Fruit fly (Drosophila melanogaster) whole organism, embryonic: ENCODE data around the gene comm.
A peak's percentile ranks its signal among the peaks of the same experiment; 100 is the strongest.

Experiments used
- ATbp ChIP-seq: fragments of 200-800 bp; sonication (Bioruptor generic); optimal IDR thresholded peaks from 2 replicates; lab custom pipeline; 2017; ENCODE audit warnings: missing biosample characterization, mild to moderate bottlenecking, missing genetic modification characterization, missing genetic modification reagents
- Ada2b ChIP-seq: fragments of 200-800 bp; sonication (Bioruptor generic); IDR thresholded peaks from 2 replicates; pipeline ENCODE4 v1.3.6; 2022; ENCODE audit warnings: missing biosample characterization, missing genetic modification characterization
- Atf6 ChIP-seq: fragments of 200-800 bp; sonication (Bioruptor generic); IDR thresholded peaks from 2 replicates; pipeline ENCODE4 v1.3.6; 2022; ENCODE audit warnings: missing biosample characterization, missing genetic modification characterization
- CG12071 ChIP-seq: fragments of 200-800 bp; sonication (Bioruptor generic); optimal IDR thresholded peaks from 3 replicates; lab custom pipeline; 2018; ENCODE audit warnings: missing biosample characterization, mild to moderate bottlenecking, missing genetic modification characterization
- CG12769 ChIP-seq: fragments of 200-800 bp; sonication (Bioruptor generic); optimal IDR thresholded peaks from 2 replicates; lab custom pipeline; 2019; ENCODE audit warnings: missing biosample characterization, mild to moderate bottlenecking, missing genetic modification characterization, moderate library complexity
- CG15011 ChIP-seq: fragments of 200-800 bp; sonication (Bioruptor generic); optimal IDR thresholded peaks from 3 replicates; lab custom pipeline; 2018; ENCODE audit warnings: missing biosample characterization, mild to moderate bottlenecking, missing genetic modification characterization
- CG15601 ChIP-seq: fragments of 200-800 bp; sonication (Bioruptor generic); optimal IDR thresholded peaks from 3 replicates; lab custom pipeline; 2019; ENCODE audit warnings: missing biosample characterization, mild to moderate bottlenecking, missing genetic modification characterization, moderate library complexity
- CG17186 ChIP-seq: fragments of 200-800 bp; sonication (Bioruptor generic); optimal IDR thresholded peaks from 3 replicates; lab custom pipeline; 2017; ENCODE audit warnings: missing biosample characterization, missing genetic modification reagents, missing genetic modification characterization
- CG2202 ChIP-seq: fragments of 200-800 bp; sonication (Bioruptor generic); optimal IDR thresholded peaks from 2 replicates; lab custom pipeline; 2018; ENCODE audit warnings: missing biosample characterization, mild to moderate bottlenecking, missing genetic modification characterization
- CG32772 ChIP-seq: fragments of 200-800 bp; sonication (Bioruptor generic); IDR thresholded peaks from 2 replicates; pipeline ENCODE4 v1.3.6; 2022; ENCODE audit warnings: missing biosample characterization, missing genetic modification characterization
- CG33213 ChIP-seq: fragments of 200-800 bp; sonication (Bioruptor generic); optimal IDR thresholded peaks from 3 replicates; lab custom pipeline; 2016; ENCODE audit warnings: missing biosample characterization, missing genetic modification characterization
- CG43689 ChIP-seq: fragments of 200-800 bp; sonication (Bioruptor generic); IDR thresholded peaks from 2 replicates; pipeline ENCODE4 v1.3.6; 2022; ENCODE audit warnings: missing biosample characterization, missing genetic modification characterization
- CG6813 ChIP-seq: fragments of 200-800 bp; sonication (Bioruptor generic); optimal IDR thresholded peaks from 2 replicates; lab custom pipeline; 2017; ENCODE audit warnings: missing biosample characterization, missing genetic modification characterization, mild to moderate bottlenecking, moderate library complexity, missing genetic modification reagents
- CG7372 ChIP-seq: fragments of 200-800 bp; sonication (Bioruptor generic); IDR thresholded peaks from 2 replicates; pipeline ENCODE4 v1.3.6; 2022; ENCODE audit warnings: missing biosample characterization, missing genetic modification characterization
- CG7786 ChIP-seq: fragments of 200-800 bp; sonication (Bioruptor generic); optimal IDR thresholded peaks from 2 replicates; lab custom pipeline; 2016; ENCODE audit warnings: missing biosample characterization, missing genetic modification characterization
- CG8359 ChIP-seq: fragments of 200-800 bp; sonication (Bioruptor generic); optimal IDR thresholded peaks from 2 replicates; lab custom pipeline; 2017; ENCODE audit warnings: missing biosample characterization, mild to moderate bottlenecking, missing genetic modification characterization, borderline replicate concordance
- CG8765 ChIP-seq: fragments of 200-800 bp; sonication (Bioruptor generic); IDR thresholded peaks from 2 replicates; pipeline ENCODE4 v1.3.6; 2022; ENCODE audit warnings: missing biosample characterization, missing genetic modification characterization
- CG8924 ChIP-seq: fragments of 200-800 bp; optimal IDR thresholded peaks from 3 replicates; lab custom pipeline; 2019; ENCODE audit warnings: missing biosample characterization, mild to moderate bottlenecking, missing genetic modification characterization, moderate library complexity
- Elba2 ChIP-seq: fragments of 200-800 bp; sonication (Bioruptor generic); optimal IDR thresholded peaks from 3 replicates; lab custom pipeline; 2016; ENCODE audit warnings: missing biosample characterization, missing genetic modification characterization
- Hsf ChIP-seq: fragments of 200-800 bp; sonication (Bioruptor generic); optimal IDR thresholded peaks from 3 replicates; lab custom pipeline; 2016; ENCODE audit warnings: missing biosample characterization, missing genetic modification characterization
- Lim3 ChIP-seq: fragments of 200-800 bp; sonication (Bioruptor generic); IDR thresholded peaks from 2 replicates; pipeline ENCODE4 v1.3.6; 2022; ENCODE audit warnings: missing biosample characterization, missing genetic modification characterization
- Med ChIP-seq: fragments of 200-800 bp; sonication (Bioruptor generic); peaks from one replicate; lab custom pipeline; 2016; ENCODE audit warnings: missing biosample characterization, missing genetic modification characterization, mild to moderate bottlenecking, inconsistent platforms, moderate library complexity
- Opbp ChIP-seq: fragments of 200-800 bp; sonication (Bioruptor generic); IDR thresholded peaks from 3 replicates; pipeline ENCODE4 v1.3.6; 2022; ENCODE audit warnings: missing biosample characterization, missing genetic modification characterization; ENCODE audit not compliant: partially characterized antibody
- Ravus ChIP-seq: fragments of 200-800 bp; sonication (Bioruptor generic); IDR thresholded peaks from 2 replicates; pipeline ENCODE4 v1.3.6; 2022; ENCODE audit warnings: missing biosample characterization, missing genetic modification characterization
- Sin3A ChIP-seq: fragments of >200 bp; optimal IDR thresholded peaks from 2 replicates; lab custom pipeline; 2018
- Sox100B ChIP-seq: fragments of 200-800 bp; sonication (Bioruptor generic); optimal IDR thresholded peaks from 3 replicates; lab custom pipeline; 2018; ENCODE audit warnings: missing biosample characterization, mild to moderate bottlenecking, missing genetic modification characterization
- YL-1 ChIP-seq: fragments of 200-800 bp; sonication (Bioruptor generic); optimal IDR thresholded peaks from 3 replicates; lab custom pipeline; 2017; ENCODE audit warnings: missing biosample characterization, mild to moderate bottlenecking, missing genetic modification characterization
- ab ChIP-seq: fragments of 200-800 bp; sonication (Bioruptor generic); optimal IDR thresholded peaks from 2 replicates; lab custom pipeline; 2016; ENCODE audit warnings: missing biosample characterization, missing genetic modification characterization
- cwo ChIP-seq: fragments of 200-800 bp; sonication (Bioruptor generic); optimal IDR thresholded peaks from 3 replicates; lab custom pipeline; 2017; ENCODE audit warnings: missing biosample characterization, missing genetic modification characterization, mild to moderate bottlenecking, moderate library complexity, missing genetic modification reagents
- emc ChIP-seq: fragments of 200-800 bp; sonication (Bioruptor generic); optimal IDR thresholded peaks from 2 replicates; lab custom pipeline; 2016; ENCODE audit warnings: missing biosample characterization, missing genetic modification characterization
- ems ChIP-seq: fragments of 200-800 bp; sonication (Bioruptor generic); optimal IDR thresholded peaks from 3 replicates; lab custom pipeline; 2016; ENCODE audit warnings: missing biosample characterization, missing genetic modification characterization
- fd3F ChIP-seq: fragments of 200-800 bp; sonication (Bioruptor generic); optimal IDR thresholded peaks from 2 replicates; lab custom pipeline; 2018; ENCODE audit warnings: missing biosample characterization, mild to moderate bottlenecking, missing genetic modification characterization, moderate library complexity
- grau ChIP-seq: fragments of 200-800 bp; optimal IDR thresholded peaks from 3 replicates; lab custom pipeline; 2019; ENCODE audit warnings: missing biosample characterization, mild to moderate bottlenecking, missing genetic modification characterization, moderate library complexity
- hbn ChIP-seq: fragments of 200-800 bp; sonication (Bioruptor generic); IDR thresholded peaks from 2 replicates; pipeline ENCODE4 v1.3.6; 2022; ENCODE audit warnings: missing biosample characterization, missing genetic modification characterization; ENCODE audit not compliant: partially characterized antibody
- hkb ChIP-seq, 2 experiments: fragments of 200-800 bp in 1 of 2; fragments of >200 bp in 1 of 2; sonication (Bioruptor generic) in 1 of 2; IDR thresholded peaks in 1 of 2; optimal IDR thresholded peaks in 1 of 2; 2 replicates each; pipeline versions ENCODE4 v1.3.6 to Lab custom; 2017 to 2022; ENCODE audit warnings: missing biosample characterization in 1 of 2, missing genetic modification characterization in 1 of 2
- jing ChIP-seq: fragments of 200-800 bp; sonication (Bioruptor generic); optimal IDR thresholded peaks from 2 replicates; lab custom pipeline; 2018; ENCODE audit warnings: missing biosample characterization, mild to moderate bottlenecking, missing genetic modification characterization
- luna ChIP-seq: fragments of 200-800 bp; sonication (Bioruptor generic); optimal IDR thresholded peaks from 2 replicates; lab custom pipeline; 2016; ENCODE audit warnings: missing biosample characterization, missing genetic modification characterization
- maf-S ChIP-seq: fragments of 200-800 bp; sonication (Bioruptor generic); optimal IDR thresholded peaks from 2 replicates; lab custom pipeline; 2016; ENCODE audit warnings: missing biosample characterization, missing genetic modification characterization
- mld ChIP-seq: fragments of 200-800 bp; sonication (Bioruptor generic); IDR thresholded peaks from 3 replicates; pipeline ENCODE4 v1.3.6; 2022; ENCODE audit warnings: missing biosample characterization, missing genetic modification characterization; ENCODE audit not compliant: partially characterized antibody
- onecut ChIP-seq: fragments of 200-800 bp; sonication (Bioruptor generic); IDR thresholded peaks from 2 replicates; pipeline ENCODE4 v1.3.6; 2022; ENCODE audit warnings: missing biosample characterization, missing genetic modification characterization
- org-1 ChIP-seq: fragments of 200-800 bp; sonication (Bioruptor generic); optimal IDR thresholded peaks from 2 replicates; lab custom pipeline; 2017; ENCODE audit warnings: missing biosample characterization, missing genetic modification characterization
- pfk ChIP-seq: fragments of 200-800 bp; sonication (Bioruptor generic); optimal IDR thresholded peaks from 2 replicates; lab custom pipeline; 2018; ENCODE audit warnings: missing biosample characterization, mild to moderate bottlenecking, missing genetic modification characterization, moderate library complexity
- pzg ChIP-seq: fragments of 200-800 bp; sonication (Bioruptor generic); optimal IDR thresholded peaks from 3 replicates; lab custom pipeline; 2018; ENCODE audit warnings: missing biosample characterization, mild to moderate bottlenecking, missing genetic modification characterization, moderate library complexity
- salm ChIP-seq: fragments of 200-800 bp; sonication (Bioruptor generic); optimal IDR thresholded peaks from 2 replicates; lab custom pipeline; 2018; ENCODE audit warnings: missing biosample characterization, mild to moderate bottlenecking, missing genetic modification characterization
- sens ChIP-seq: fragments of 200-800 bp; sonication (Bioruptor generic); peaks from one replicate; lab custom pipeline; 2016; ENCODE audit warnings: missing biosample characterization, missing genetic modification characterization
- slou ChIP-seq: fragments of 200-800 bp; sonication (Bioruptor generic); optimal IDR thresholded peaks from 3 replicates; lab custom pipeline; 2016; ENCODE audit warnings: missing biosample characterization, missing genetic modification characterization
- slp2 ChIP-seq: fragments of 200-800 bp; sonication (Bioruptor generic); optimal IDR thresholded peaks from 2 replicates; lab custom pipeline; 2016; ENCODE audit warnings: missing biosample characterization, missing genetic modification characterization
- stwl ChIP-seq: fragments of 200-800 bp; sonication (Bioruptor generic); optimal IDR thresholded peaks from 3 replicates; lab custom pipeline; 2018; ENCODE audit warnings: missing biosample characterization, mild to moderate bottlenecking, missing genetic modification characterization, moderate library complexity
- sug ChIP-seq: fragments of 200-800 bp; optimal IDR thresholded peaks from 2 replicates; lab custom pipeline; 2019; ENCODE audit warnings: missing biosample characterization, mild to moderate bottlenecking, missing genetic modification characterization, moderate library complexity
- toy ChIP-seq: fragments of 200-800 bp; sonication (Bioruptor generic); IDR thresholded peaks from 2 replicates; pipeline ENCODE4 v1.3.6; 2022; ENCODE audit warnings: missing biosample characterization, missing genetic modification characterization
- vfl ChIP-seq: fragments of 200-800 bp; sonication (Bioruptor generic); optimal IDR thresholded peaks from 2 replicates; lab custom pipeline; 2016; ENCODE audit warnings: missing biosample characterization, missing genetic modification characterization
- wor ChIP-seq: fragments of 200-800 bp; sonication (Bioruptor generic); IDR thresholded peaks from 2 replicates; pipeline ENCODE4 v1.3.6; 2022; ENCODE audit warnings: missing biosample characterization, missing genetic modification characterization

The comm gene

dm6 chr3L:15741843-15742242 is 13.6 kb upstream of the comm start (continued):
- TF ChIP-seq mld (GFP tag; lab: Robert Waterston, UW), result no peak
- peak; percentile 42 for TF ChIP-seq org-1 (GFP tag; lab: Kevin White, UChicago)
- TF ChIP-seq CG7786, result no peak
- no peak for TF ChIP-seq CG32772
- peak; percentile 20 for TF ChIP-seq CG12071 (GFP tag; lab: Kevin White, UChicago)
- TF ChIP-seq CG6813 (GFP tag; lab: Kevin White, UChicago), result peak; percentile 25
- no peak for TF ChIP-seq salm (tag; lab: Kevin White, UChicago)
- TF ChIP-seq pfk (GFP tag; lab: Kevin White, UChicago), result no peak
- TF ChIP-seq slp2 (GFP tag; lab: Kevin White, UChicago), result no peak
- no peak for TF ChIP-seq pzg
- no peak for TF ChIP-seq maf-S
- no peak for TF ChIP-seq toy (GFP tag; lab: Robert Waterston, UW)
- no peak for TF ChIP-seq CG15601 (tag; lab: Kevin White, UChicago)
- no peak for TF ChIP-seq slou (GFP tag; lab: Kevin White, UChicago)
- TF ChIP-seq ATbp (GFP tag; lab: Kevin White, UChicago), result no peak
- TF ChIP-seq Sox100B (GFP tag; lab: Kevin White, UChicago), result peak; percentile 7
- TF ChIP-seq sens (GFP tag; lab: Kevin White, UChicago), result peak; percentile 44
- TF ChIP-seq CG15011 (GFP tag; lab: Kevin White, UChicago), result peak; percentile 32
- peak; percentile 25 for TF ChIP-seq CG12769
- no peak for TF ChIP-seq CG8924 (tag; lab: Kevin White, UChicago)
- no peak for TF ChIP-seq onecut
- TF ChIP-seq CG7372 (GFP tag; lab: Robert Waterston, UW), result no peak
- no peak for TF ChIP-seq CG43689 (GFP tag; lab: Robert Waterston, UW)
- TF ChIP-seq cwo (GFP tag; lab: Kevin White, UChicago), result no peak
- TF ChIP-seq Med (GFP tag; lab: Kevin White, UChicago), result peak; percentile 27
- TF ChIP-seq ems, result no peak
- no peak for TF ChIP-seq CG33213 (GFP tag; lab: Kevin White, UChicago)
- no peak for TF ChIP-seq hkb (optimal IDR thresholded peaks at IDR 0.05; lab: Kevin White, UChicago)
- TF ChIP-seq hkb (GFP tag; IDR thresholded peaks at IDR 0.05; lab: Robert Waterston, UW), result no peak
- no peak for TF ChIP-seq hbn (GFP tag; lab: Robert Waterston, UW)
- TF ChIP-seq jing, result no peak
- TF ChIP-seq Atf6 (GFP tag; lab: Robert Waterston, UW), result no peak
- no peak for TF ChIP-seq Hsf (GFP tag; lab: Kevin White, UChicago)
- TF ChIP-seq CG2202 (tag; lab: Kevin White, UChicago), result no peak
- TF ChIP-seq emc (GFP tag; lab: Kevin White, UChicago), result no peak
- no peak for TF ChIP-seq fd3F (GFP tag; lab: Kevin White, UChicago)
- no peak for TF ChIP-seq Ravus (GFP tag; lab: Robert Waterston, UW)
- no peak for TF ChIP-seq grau (tag; lab: Kevin White, UChicago)
- no peak for TF ChIP-seq Sin3A (lab: Kevin White, UChicago)
- TF ChIP-seq Elba2 (GFP tag; lab: Kevin White, UChicago), result peak; percentile 59
- TF ChIP-seq sug (tag; lab: Kevin White, UChicago), result no peak
- TF ChIP-seq vfl (GFP tag; lab: Kevin White, UChicago), result no peak
- TF ChIP-seq Opbp (GFP tag; lab: Robert Waterston, UW), result no peak
- no peak for TF ChIP-seq ab
- TF ChIP-seq Ada2b (GFP tag; lab: Robert Waterston, UW), result no peak
- TF ChIP-seq CG17186 (GFP tag; lab: Kevin White, UChicago), result no peak
- no peak for TF ChIP-seq stwl
- TF ChIP-seq luna (GFP tag; lab: Kevin White, UChicago), result no peak
- no peak for TF ChIP-seq CG8765 (GFP tag; lab: Robert Waterston, UW)
- no peak for TF ChIP-seq YL-1 (GFP tag; lab: Kevin White, UChicago)
- no peak for TF ChIP-seq CG8359 (GFP tag; lab: Kevin White, UChicago)
- no peak for TF ChIP-seq wor
- TF ChIP-seq Lim3 (GFP tag; lab: Robert Waterston, UW), result no peak
